Worm (Caenorhabditis elegans): ENCODE results near the gene ptr-16.
A peak's percentile ranks its signal among the peaks of the same experiment; 100 is the strongest.

ptr-16 gene

ce11 chrV:1149734-1150669 is 15.5 kb upstream of the ptr-16 start:
- TF ChIP-seq hlh-11 (tag; optimal IDR thresholded peaks at IDR 0.05) = peak; percentile 10
- no peak for TF ChIP-seq snpc-4 (tag; optimal IDR thresholded peaks at IDR 0.05)
- TF ChIP-seq hlh-30 (tag; optimal IDR thresholded peaks at IDR 0.05; ENCODE audit: insufficient read depth) = peak; percentile 54
- peak; percentile 81 for TF ChIP-seq ces-1 (GFP tag; optimal IDR thresholded peaks at IDR 0.05)
- peak; percentile 43; the same call in 1 of the 2 replicates for TF ChIP-seq ctbp-1 (GFP tag; IDR thresholded peaks at IDR 0.05)
- peak in 1 of 2 experiments; percentile 45 for TF ChIP-seq lsy-2 (tag; optimal IDR thresholded peaks at IDR 0.05)
- peak; percentile 27 for TF ChIP-seq aha-1 (tag)
- 0 out of 2 replicates have a peak, but pooled peaks have one; percentile 16 for TF ChIP-seq hmg-1.1 (GFP tag; IDR thresholded peaks at IDR 0.05)
- peak; percentile 35; the same call in 1 of the 2 replicates for TF ChIP-seq nhr-42 (GFP tag; IDR thresholded peaks at IDR 0.05)
- no peak for TF ChIP-seq lim-7 (GFP tag; IDR thresholded peaks at IDR 0.05)
- TF ChIP-seq fkh-10 (GFP tag; optimal IDR thresholded peaks at IDR 0.05) = peak; percentile 63
- TF ChIP-seq unc-62 (GFP tag; optimal IDR thresholded peaks at IDR 0.05 in 1 of 2) = peak in 1 of 2 experiments; percentile 96
- TF ChIP-seq unc-62 (tag; optimal IDR thresholded peaks at IDR 0.05) = no peak
- TF ChIP-seq nhr-237 (tag; optimal IDR thresholded peaks at IDR 0.05) = peak; percentile 15
- TF ChIP-seq F49E8.2 (tag; optimal IDR thresholded peaks at IDR 0.05; ENCODE audit: borderline replicate concordance) = no peak
- no peak for TF ChIP-seq ztf-11 (tag; optimal IDR thresholded peaks at IDR 0.05)
- peak; percentile 41; the same call in 1 of the 2 replicates for TF ChIP-seq egl-43 (GFP tag; IDR thresholded peaks at IDR 0.05)

- TF ChIP-seq gei-8 (GFP tag; optimal IDR thresholded peaks at IDR 0.05) = peak; percentile 98
- TF ChIP-seq ceh-44 (GFP tag; IDR thresholded peaks at IDR 0.05) = peak; percentile 53
- TF ChIP-seq nhr-48 (tag; optimal IDR thresholded peaks at IDR 0.05) = peak; percentile 98
- TF ChIP-seq nhr-77 (tag; optimal IDR thresholded peaks at IDR 0.05) = peak; percentile 97
- peak; percentile 71 for TF ChIP-seq pqm-1 (tag; optimal IDR thresholded peaks at IDR 0.05)
- TF ChIP-seq nhr-41 (GFP tag; IDR thresholded peaks at IDR 0.05) = peak; percentile 97
- TF ChIP-seq mxl-2 (GFP tag; conservative IDR thresholded peaks at IDR 0.05) = peak; percentile 89
- peak; percentile 92 for TF ChIP-seq F10B5.3 (tag; optimal IDR thresholded peaks at IDR 0.05)
- TF ChIP-seq dmd-9 (GFP tag; IDR thresholded peaks at IDR 0.05) = peak; percentile 98
- TF ChIP-seq nhr-28 (tag; optimal IDR thresholded peaks at IDR 0.05) = peak; percentile 97
- TF ChIP-seq dve-1 (tag; optimal IDR thresholded peaks at IDR 0.05; ENCODE audit: insufficient read depth) = peak; percentile 100
- TF ChIP-seq nhr-42 (GFP tag; IDR thresholded peaks at IDR 0.05) = peak; percentile 97
- TF ChIP-seq arid-1 (GFP tag; conservative IDR thresholded peaks at IDR 0.05) = peak; percentile 90
- peak; percentile 90 for TF ChIP-seq nhr-6 (tag; optimal IDR thresholded peaks at IDR 0.05)
- TF ChIP-seq saeg-2 (GFP tag; IDR thresholded peaks at IDR 0.05) = peak; percentile 100
- TF ChIP-seq T26A8.4 (GFP tag; IDR thresholded peaks at IDR 0.05) = peak; percentile 99
- TF ChIP-seq hif-1 (tag; optimal IDR thresholded peaks at IDR 0.05) = peak; percentile 93 to 95
- TF ChIP-seq aha-1 (tag) = peak; percentile 99
- TF ChIP-seq duxl-1 (tag; optimal IDR thresholded peaks at IDR 0.05; ENCODE audit: poor library complexity) = peak; percentile 91
- TF ChIP-seq zfp-3 (GFP tag; conservative IDR thresholded peaks at IDR 0.05) = peak; percentile 99
- peak; percentile 39 to 77; a peak in 1 of 4 replicates for TF ChIP-seq madf-5 (GFP tag; IDR thresholded peaks at IDR 0.05)
- TF ChIP-seq nhr-76 (tag; optimal IDR thresholded peaks at IDR 0.05) = peak; percentile 42
- peak; percentile 98 for TF ChIP-seq nhr-10 (tag; optimal IDR thresholded peaks at IDR 0.05)
- TF ChIP-seq ztf-7 (tag; optimal IDR thresholded peaks at IDR 0.05) = peak; percentile 23
- TF ChIP-seq lin-38 (GFP tag; IDR thresholded peaks at IDR 0.05) = peak; percentile 91
- TF ChIP-seq zip-2 (tag; optimal IDR thresholded peaks at IDR 0.05) = peak; percentile 86
- TF ChIP-seq skn-1 (tag; optimal IDR thresholded peaks at IDR 0.05) = peak; percentile 82
- TF ChIP-seq D1046.2 (GFP tag; IDR thresholded peaks at IDR 0.05) = peak; percentile 95
- TF ChIP-seq zag-1 (tag; optimal IDR thresholded peaks at IDR 0.05) = peak; percentile 70
- TF ChIP-seq Y75B8A.6 (GFP tag; IDR thresholded peaks at IDR 0.05) = peak; percentile 84
- peak; percentile 95 for TF ChIP-seq hlh-30 (tag; optimal IDR thresholded peaks at IDR 0.05; ENCODE audit: insufficient read depth)
- peak; percentile 45 to 100 for TF ChIP-seq unc-62 (GFP tag; optimal IDR thresholded peaks at IDR 0.05 in 1 of 2)
- TF ChIP-seq unc-62 (tag; optimal IDR thresholded peaks at IDR 0.05) = no peak
- peak; percentile 96 for TF ChIP-seq daf-8 (GFP tag; IDR thresholded peaks at IDR 0.05)
- TF ChIP-seq tag-97 (GFP tag; IDR thresholded peaks at IDR 0.05) = no peak
- TF ChIP-seq F49E8.2 (tag; optimal IDR thresholded peaks at IDR 0.05; ENCODE audit: borderline replicate concordance) = no peak
These were observed 14.2 kb upstream of the ptr-16 start for ce11 chrV:1151324-1151742.

Measured in whole organism, L4 larva.